Worm (Caenorhabditis elegans) whole organism, late embryonic: Measurements from ENCODE around the gene T10C6.6.

Experiments
- C08G9.2 ChIP-seq: sonication (generic microtip); optimal IDR thresholded peaks from 2 replicates; lab custom pipeline; 2016; ENCODE audit warnings: mild to moderate bottlenecking, missing genetic modification characterization, moderate library complexity, missing compliant biosample characterization
- F13H6.1 ChIP-seq: sonication (generic microtip); optimal IDR thresholded peaks from 2 replicates; lab custom pipeline; 2016; ENCODE audit warnings: missing genetic modification characterization, missing compliant biosample characterization
- K09A11.1 ChIP-seq: sonication (generic microtip); optimal IDR thresholded peaks from 2 replicates; lab custom pipeline; 2017; ENCODE audit warnings: antibody characterized with exemption, mild to moderate bottlenecking, missing genetic modification characterization, missing compliant biosample characterization; ENCODE audit not compliant: insufficient read depth
- Y22D7AL.16 ChIP-seq: sonication (generic microtip); optimal IDR thresholded peaks from 2 replicates; lab custom pipeline; 2016; ENCODE audit warnings: missing genetic modification characterization, missing compliant biosample characterization
- ahr-1 ChIP-seq: sonication (generic microtip); optimal IDR thresholded peaks from 2 replicates; lab custom pipeline; 2016; ENCODE audit warnings: missing genetic modification characterization, missing compliant biosample characterization
- ama-1 ChIP-seq: fragments of 150-350 bp; optimal IDR thresholded peaks from 2 replicates; lab custom pipeline; 2014
- ceh-14 ChIP-seq: sonication (generic microtip); optimal IDR thresholded peaks from 2 replicates; lab custom pipeline; 2016; ENCODE audit warnings: missing genotype, missing genetic modification characterization, missing compliant biosample characterization
- ceh-24 ChIP-seq: sonication (generic microtip); optimal IDR thresholded peaks from 2 replicates; lab custom pipeline; 2016; ENCODE audit warnings: mild to moderate bottlenecking, missing genetic modification characterization, missing compliant biosample characterization
- ceh-31 ChIP-seq: sonication (generic microtip); optimal IDR thresholded peaks from 2 replicates; lab custom pipeline; 2016; ENCODE audit warnings: missing genetic modification characterization, missing compliant biosample characterization
- ceh-34 ChIP-seq: sonication (generic microtip); optimal IDR thresholded peaks from 2 replicates; lab custom pipeline; 2016; ENCODE audit warnings: mild to moderate bottlenecking, missing genetic modification characterization, missing compliant biosample characterization
- ceh-48 ChIP-seq: sonication (generic microtip); optimal IDR thresholded peaks from 2 replicates; lab custom pipeline; 2016; ENCODE audit warnings: missing genetic modification characterization, inconsistent platforms, missing compliant biosample characterization
- ceh-6 ChIP-seq: fragments of 200-800 bp; sonication (Bioruptor generic); optimal IDR thresholded peaks from 2 replicates; lab custom pipeline; 2018; ENCODE audit warnings: mild to moderate bottlenecking, missing genetic modification characterization, missing compliant biosample characterization
- ceh-9 ChIP-seq: sonication (generic microtip); optimal IDR thresholded peaks from 2 replicates; lab custom pipeline; 2016; ENCODE audit warnings: mild to moderate bottlenecking, missing genetic modification characterization, inconsistent platforms, missing compliant biosample characterization
- dmd-4 ChIP-seq: sonication (generic microtip); optimal IDR thresholded peaks from 2 replicates; lab custom pipeline; 2016; ENCODE audit warnings: borderline replicate concordance, missing genetic modification characterization, missing compliant biosample characterization
- dve-1 ChIP-seq: sonication (generic microtip); optimal IDR thresholded peaks from 2 replicates; lab custom pipeline; 2017; ENCODE audit warnings: antibody characterized with exemption, mild to moderate bottlenecking, missing genetic modification characterization, missing compliant biosample characterization
- ets-4 ChIP-seq: sonication (generic microtip); optimal IDR thresholded peaks from 2 replicates; lab custom pipeline; 2016; ENCODE audit warnings: missing genetic modification characterization, missing compliant biosample characterization
- fkh-10 ChIP-seq: fragments of 150-350 bp; optimal IDR thresholded peaks from 2 replicates; lab custom pipeline; 2014; ENCODE audit warnings: missing biosample characterization, missing genetic modification reagents, missing genetic modification characterization
- gmeb-2 ChIP-seq: sonication (generic microtip); optimal IDR thresholded peaks from 2 replicates; lab custom pipeline; 2016; ENCODE audit warnings: missing genetic modification characterization, inconsistent platforms, missing compliant biosample characterization
- hlh-15 ChIP-seq: sonication (generic microtip); optimal IDR thresholded peaks from 2 replicates; lab custom pipeline; 2016; ENCODE audit warnings: missing genetic modification characterization, missing compliant biosample characterization
- hlh-30 ChIP-seq: sonication (generic microtip); optimal IDR thresholded peaks from 2 replicates; lab custom pipeline; 2017; ENCODE audit warnings: antibody characterized with exemption, missing genetic modification characterization, missing compliant biosample characterization; ENCODE audit not compliant: insufficient read depth
- hlh-6 ChIP-seq: sonication (generic microtip); optimal IDR thresholded peaks from 2 replicates; lab custom pipeline; 2016; ENCODE audit warnings: missing genotype, missing genetic modification characterization, missing compliant biosample characterization
- lim-6 ChIP-seq: sonication (generic microtip); optimal IDR thresholded peaks from 2 replicates; lab custom pipeline; 2016; ENCODE audit warnings: missing genetic modification characterization, missing compliant biosample characterization
- lin-11 ChIP-seq: fragments of 200-800 bp; sonication (Bioruptor generic); optimal IDR thresholded peaks from 2 replicates; lab custom pipeline; 2018; ENCODE audit warnings: mild to moderate bottlenecking, missing genetic modification characterization, missing compliant biosample characterization
- npax-4 ChIP-seq: sonication (generic microtip); optimal IDR thresholded peaks from 2 replicates; lab custom pipeline; 2016; ENCODE audit warnings: missing genetic modification characterization, missing compliant biosample characterization
- odd-2 ChIP-seq: sonication (generic microtip); optimal IDR thresholded peaks from 2 replicates; lab custom pipeline; 2017; ENCODE audit warnings: antibody characterized with exemption, mild to moderate bottlenecking, missing genetic modification characterization, missing compliant biosample characterization
- pat-9 ChIP-seq: fragments of 200-800 bp; sonication (Bioruptor generic); optimal IDR thresholded peaks from 2 replicates; lab custom pipeline; 2018; ENCODE audit warnings: mild to moderate bottlenecking, missing genetic modification characterization, moderate library complexity, missing compliant biosample characterization
- pax-1 ChIP-seq: fragments of 150-350 bp; optimal IDR thresholded peaks from 2 replicates; lab custom pipeline; 2014; ENCODE audit warnings: missing biosample characterization, missing genetic modification characterization
- pha-2 ChIP-seq: sonication (generic microtip); optimal IDR thresholded peaks from 2 replicates; lab custom pipeline; 2017; ENCODE audit warnings: mild to moderate bottlenecking, missing genetic modification characterization, missing compliant biosample characterization
- pros-1 ChIP-seq: fragments of 150-350 bp; optimal IDR thresholded peaks from 2 replicates; lab custom pipeline; 2014; ENCODE audit warnings: missing biosample characterization, missing genetic modification reagents, missing genetic modification characterization
- sdc-2 ChIP-seq: sonication (generic microtip); optimal IDR thresholded peaks from 2 replicates; lab custom pipeline; 2016; ENCODE audit warnings: missing genotype, missing genetic modification characterization, missing compliant biosample characterization
- sox-2 ChIP-seq: fragments of 200-800 bp; sonication (Bioruptor generic); IDR thresholded peaks from 2 replicates; pipeline ENCODE4 v1.3.6; 2022; ENCODE audit warnings: missing genetic modification reagents, missing genetic modification characterization, missing compliant biosample characterization
- sox-4 ChIP-seq: sonication (generic microtip); optimal IDR thresholded peaks from 2 replicates; lab custom pipeline; 2017; ENCODE audit warnings: mild to moderate bottlenecking, missing genetic modification characterization, inconsistent platforms, missing compliant biosample characterization
- syd-9 ChIP-seq: sonication (generic microtip); optimal IDR thresholded peaks from 2 replicates; lab custom pipeline; 2016; ENCODE audit warnings: mild to moderate bottlenecking, missing genetic modification characterization, moderate library complexity, missing compliant biosample characterization
- unc-3 ChIP-seq, 2 experiments: fragments of 200-800 bp in 1 of 2; sonication (Bioruptor generic) in 1 of 2; sonication (generic microtip) in 1 of 2; conservative IDR thresholded peaks in 1 of 2; optimal IDR thresholded peaks in 1 of 2; 2 replicates each; pipeline versions ENCODE4 v1.3.6 to Lab custom; 2016 to 2022; ENCODE audit warnings: missing compliant biosample characterization in 2 of 2, missing genetic modification characterization in 2 of 2, missing genetic modification reagents in 1 of 2
- unc-55 ChIP-seq: sonication (generic microtip); optimal IDR thresholded peaks from 2 replicates; lab custom pipeline; 2017; ENCODE audit warnings: missing biosample characterization, missing genetic modification reagents, missing genetic modification characterization
- zip-5 ChIP-seq: sonication (generic microtip); optimal IDR thresholded peaks from 2 replicates; lab custom pipeline; 2016; ENCODE audit warnings: missing genetic modification characterization, missing compliant biosample characterization
- ztf-16 ChIP-seq: sonication (generic microtip); optimal IDR thresholded peaks from 2 replicates; lab custom pipeline; 2017; ENCODE audit warnings: missing genetic modification characterization, missing compliant biosample characterization

Gene T10C6.6

ce11 chrV:16047052-16047451 lies 22.9 kb downstream of the T10C6.6 start:
- no peak for TF ChIP-seq gmeb-2 (tag; lab: Kevin White, UChicago)
- no peak for TF ChIP-seq C08G9.2 (tag; lab: Kevin White, UChicago)
- TF ChIP-seq dmd-4 (tag; lab: Kevin White, UChicago): no peak
- no peak for TF ChIP-seq ceh-34 (tag; lab: Kevin White, UChicago)
- TF ChIP-seq ceh-9 (tag; lab: Kevin White, UChicago): no peak
- no peak for TF ChIP-seq ets-4 (tag; lab: Kevin White, UChicago)
- TF ChIP-seq ceh-24: no peak
- TF ChIP-seq ceh-14 (tag; lab: Kevin White, UChicago): no peak
- TF ChIP-seq ceh-48 (tag; lab: Kevin White, UChicago): no peak
- TF ChIP-seq fkh-10: no peak
- TF ChIP-seq sdc-2 (tag; lab: Kevin White, UChicago): no peak
- no peak for TF ChIP-seq K09A11.1 (tag; lab: Kevin White, UChicago)
- TF ChIP-seq sox-4 (tag; lab: Kevin White, UChicago): no peak
- TF ChIP-seq syd-9 (tag; lab: Kevin White, UChicago): no peak
- no peak for TF ChIP-seq lim-6 (tag; lab: Kevin White, UChicago)
- TF ChIP-seq ztf-16 (tag; lab: Kevin White, UChicago): no peak
- no peak for TF ChIP-seq ama-1 (lab: Kevin White, UChicago)
- TF ChIP-seq ceh-31 (tag; lab: Kevin White, UChicago): no peak

DNA sequence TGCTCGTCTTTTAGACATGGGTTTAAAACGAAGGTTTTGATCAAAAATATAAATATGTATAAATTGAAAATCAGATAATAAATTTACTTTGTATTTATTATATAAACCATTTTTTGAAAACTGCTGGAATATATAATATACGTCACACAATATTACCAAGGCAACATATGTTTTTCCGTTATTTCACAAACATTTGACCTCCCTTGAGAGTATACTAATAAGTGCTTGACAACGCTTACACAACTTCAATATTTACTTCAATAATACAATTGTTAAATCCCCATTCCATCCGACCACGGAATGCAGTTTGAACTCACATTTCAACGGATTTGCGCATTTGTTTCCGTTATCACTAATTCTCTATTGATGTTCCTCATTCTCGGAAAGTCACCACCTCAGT lies 23.4 kb downstream of the T10C6.6 start, which contains the start of gene str-198:
Gene str-198, plus strand, starts transcription at position 301 of the 400 bp plus-strand sequence.
- TF ChIP-seq odd-2 (tag; lab: Kevin White, UChicago): no peak
- TF ChIP-seq pax-1 (tag; lab: Kevin White, UChicago): no peak
- TF ChIP-seq ceh-14 (tag; lab: Kevin White, UChicago): no peak
- no peak for TF ChIP-seq ceh-31 (tag; lab: Kevin White, UChicago)
- no peak for TF ChIP-seq dve-1 (tag; lab: Kevin White, UChicago)
- no peak for TF ChIP-seq pat-9 (tag; lab: Kevin White, UChicago)
- TF ChIP-seq sox-2 (GFP tag; lab: Robert Waterston, UW): no peak

- TF ChIP-seq odd-2 (tag; lab: Kevin White, UChicago) (no peak), ahr-1 (no peak), hlh-30 (tag; lab: Kevin White, UChicago) (no peak), Y22D7AL.16 (tag; lab: Kevin White, UChicago) (no peak), zip-5 (tag; lab: Kevin White, UChicago) (no peak), ztf-16 (tag; lab: Kevin White, UChicago) (no peak), F13H6.1 (tag; lab: Kevin White, UChicago) (no peak), unc-3 (GFP tag; conservative IDR thresholded peaks at IDR 0.05; lab: Robert Waterston, UW) (no peak), unc-3 (tag; optimal IDR thresholded peaks at IDR 0.05; lab: Kevin White, UChicago) (no peak), lin-11 (tag; lab: Kevin White, UChicago) (no peak), hlh-15 (tag; lab: Kevin White, UChicago) (no peak), C08G9.2 (tag; lab: Kevin White, UChicago) (no peak), sdc-2 (tag; lab: Kevin White, UChicago) (no peak), hlh-6 (tag; lab: Kevin White, UChicago) (no peak), npax-4 (no peak)
Measured at ce11 chrV:16049177-16049576, 25.1 kb downstream of the T10C6.6 start, which contains the start of gene best-12. Gene best-12, plus strand, starts transcription at chrV:16049477.

DNA sequence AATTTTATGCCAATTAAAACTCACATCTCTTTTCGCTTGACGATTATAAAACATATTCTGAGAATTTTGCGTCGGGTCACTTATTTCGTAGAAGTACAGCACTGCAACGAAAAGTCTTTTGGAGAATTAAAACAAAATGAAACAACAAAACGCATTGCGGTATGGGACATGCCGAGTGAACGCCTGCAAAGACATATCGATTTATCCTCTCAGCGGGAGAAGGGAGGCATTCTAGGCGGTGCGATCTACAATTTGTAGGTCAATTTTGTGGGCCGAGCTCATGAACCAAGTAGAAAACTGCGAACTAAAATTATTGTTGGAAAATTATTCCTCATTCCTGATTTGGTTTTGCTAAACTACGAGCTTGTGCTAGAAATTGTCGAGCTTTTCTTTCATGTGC lies 29.2 kb downstream of the T10C6.6 start, which contains the start of gene F14H3.3:
Gene F14H3.3, minus strand, starts transcription at position 101 of the 400 bp plus-strand sequence.
- no peak for TF ChIP-seq ceh-6 (GFP tag; lab: Kevin White, UChicago)
- TF ChIP-seq unc-55 (GFP tag; lab: Kevin White, UChicago): no peak
- TF ChIP-seq K09A11.1 (tag; lab: Kevin White, UChicago): no peak
- no peak for TF ChIP-seq pros-1 (tag; lab: Kevin White, UChicago)
- TF ChIP-seq pha-2 (tag; lab: Kevin White, UChicago): no peak
